Fruit fly (Drosophila melanogaster) whole organism, prepupa: ENCODE data around the gene wek.

ENCODE experiments used
- Blimp-1 ChIP-seq: fragments of 200-800 bp; sonication (Bioruptor generic); optimal IDR thresholded peaks from 3 replicates; lab custom pipeline; 2017; ENCODE audit warnings: missing biosample characterization, missing genetic modification characterization, mild to moderate bottlenecking, moderate library complexity, missing genetic modification reagents
- CG10631 ChIP-seq: fragments of 200-800 bp; sonication (Bioruptor generic); optimal IDR thresholded peaks from 2 replicates; lab custom pipeline; 2016; ENCODE audit warnings: missing biosample characterization, missing genetic modification characterization
- CG10669 ChIP-seq: fragments of 200-800 bp; sonication (Bioruptor generic); optimal IDR thresholded peaks from 3 replicates; lab custom pipeline; 2018; ENCODE audit warnings: missing biosample characterization, mild to moderate bottlenecking, missing genetic modification characterization, moderate library complexity
- CG11294 ChIP-seq: fragments of 200-800 bp; sonication (Bioruptor generic); IDR thresholded peaks from 2 replicates; pipeline ENCODE4 v1.3.6; 2022; ENCODE audit warnings: missing biosample characterization, missing genetic modification characterization
- CG11762 ChIP-seq: fragments of 200-800 bp; sonication (Bioruptor generic); optimal IDR thresholded peaks from 3 replicates; lab custom pipeline; 2016; ENCODE audit warnings: missing biosample characterization, missing genetic modification characterization; ENCODE audit not compliant: insufficient read depth
- CG15336 ChIP-seq: fragments of 200-800 bp; sonication (Bioruptor generic); IDR thresholded peaks from 2 replicates; pipeline ENCODE4 v1.3.6; 2022; ENCODE audit warnings: missing biosample characterization, missing genetic modification characterization
- CG1621 ChIP-seq: fragments of 200-800 bp; sonication (Bioruptor generic); optimal IDR thresholded peaks from 3 replicates; lab custom pipeline; 2018; ENCODE audit warnings: missing biosample characterization, mild to moderate bottlenecking, missing genetic modification characterization
- CG16779 ChIP-seq: fragments of 200-800 bp; sonication (Bioruptor generic); optimal IDR thresholded peaks from 3 replicates; lab custom pipeline; 2017; ENCODE audit warnings: missing biosample characterization, mild to moderate bottlenecking, missing genetic modification characterization
- CG3032 ChIP-seq: fragments of 200-800 bp; optimal IDR thresholded peaks from 2 replicates; lab custom pipeline; 2019; ENCODE audit warnings: missing biosample characterization, mild to moderate bottlenecking, missing genetic modification characterization, moderate library complexity
- CG31627 ChIP-seq: fragments of 200-800 bp; sonication (Bioruptor generic); optimal IDR thresholded peaks from 3 replicates; lab custom pipeline; 2016; ENCODE audit warnings: missing biosample characterization, missing genetic modification characterization
- CG32006 ChIP-seq: fragments of 200-800 bp; sonication (Bioruptor generic); optimal IDR thresholded peaks from 3 replicates; lab custom pipeline; 2017; ENCODE audit warnings: missing biosample characterization, mild to moderate bottlenecking, missing genetic modification characterization
- CG34406 ChIP-seq: fragments of 200-800 bp; sonication (Bioruptor generic); optimal IDR thresholded peaks from 3 replicates; lab custom pipeline; 2016; ENCODE audit warnings: missing biosample characterization, missing genetic modification characterization
- CG3919 ChIP-seq: fragments of 200-800 bp; sonication (Bioruptor generic); optimal IDR thresholded peaks from 3 replicates; lab custom pipeline; 2016; ENCODE audit warnings: missing biosample characterization, missing genetic modification characterization
- CG4318 ChIP-seq: fragments of 200-800 bp; sonication (Bioruptor generic); optimal IDR thresholded peaks from 3 replicates; lab custom pipeline; 2017; ENCODE audit warnings: missing biosample characterization, mild to moderate bottlenecking, missing genetic modification characterization
- CG6163 ChIP-seq: fragments of 200-800 bp; sonication (Bioruptor generic); IDR thresholded peaks from 3 replicates; pipeline ENCODE4 v1.3.6; 2022; ENCODE audit warnings: missing biosample characterization, missing genetic modification characterization
- CG6276 ChIP-seq: fragments of 200-800 bp; sonication (Bioruptor generic); optimal IDR thresholded peaks from 2 replicates; lab custom pipeline; 2017; ENCODE audit warnings: missing biosample characterization, mild to moderate bottlenecking, missing genetic modification characterization
- CG6792 ChIP-seq: fragments of 200-800 bp; sonication (Bioruptor generic); optimal IDR thresholded peaks from 3 replicates; lab custom pipeline; 2016; ENCODE audit warnings: missing biosample characterization, missing genetic modification characterization
- CG6808 ChIP-seq: fragments of 200-800 bp; sonication (Bioruptor generic); optimal IDR thresholded peaks from 3 replicates; lab custom pipeline; 2017; ENCODE audit warnings: missing biosample characterization, missing genetic modification characterization, mild to moderate bottlenecking, moderate library complexity, missing genetic modification reagents
- CG6854 ChIP-seq: fragments of 200-800 bp; sonication (Bioruptor generic); optimal IDR thresholded peaks from 2 replicates; lab custom pipeline; 2017; ENCODE audit warnings: missing biosample characterization, mild to moderate bottlenecking, missing genetic modification characterization
- CG8119 ChIP-seq: fragments of 200-800 bp; sonication (Bioruptor generic); IDR thresholded peaks from 3 replicates; pipeline ENCODE4 v1.3.6; 2022; ENCODE audit warnings: missing biosample characterization, missing genetic modification characterization
- CG8319 ChIP-seq: fragments of 200-800 bp; sonication (Bioruptor generic); optimal IDR thresholded peaks from 3 replicates; lab custom pipeline; 2016; ENCODE audit warnings: missing biosample characterization, missing genetic modification characterization
- CG8632 ChIP-seq: fragments of 200-800 bp; sonication (Bioruptor generic); optimal IDR thresholded peaks from 3 replicates; lab custom pipeline; 2016; ENCODE audit warnings: missing biosample characterization, missing genetic modification characterization
- CG9139 ChIP-seq: fragments of 200-800 bp; sonication (Bioruptor generic); optimal IDR thresholded peaks from 3 replicates; lab custom pipeline; 2017; ENCODE audit warnings: missing biosample characterization, mild to moderate bottlenecking, missing genetic modification characterization
- Eip75B ChIP-seq: fragments of 200-800 bp; sonication (Bioruptor generic); optimal IDR thresholded peaks from 3 replicates; lab custom pipeline; 2016; ENCODE audit warnings: missing biosample characterization, missing genetic modification characterization
- Eip78C ChIP-seq: fragments of 200-800 bp; sonication (Bioruptor generic); peaks from one replicate; lab custom pipeline; 2016; ENCODE audit warnings: missing biosample characterization, missing genetic modification characterization
- Ets21C ChIP-seq: fragments of 200-800 bp; sonication (Bioruptor generic); optimal IDR thresholded peaks from 3 replicates; lab custom pipeline; 2016; ENCODE audit warnings: missing biosample characterization, missing genetic modification characterization
- Gug ChIP-seq: fragments of 200-800 bp; sonication (Bioruptor generic); IDR thresholded peaks from 2 replicates; pipeline ENCODE4 v1.3.6; 2022; ENCODE audit warnings: missing biosample characterization, missing genetic modification characterization
- Hr38 ChIP-seq: sonication (Bioruptor generic); optimal IDR thresholded peaks from 2 replicates; lab custom pipeline; 2016; ENCODE audit warnings: missing biosample characterization, missing genetic modification characterization
- Hr39 ChIP-seq: fragments of 200-800 bp; sonication (Bioruptor generic); optimal IDR thresholded peaks from 2 replicates; lab custom pipeline; 2016; ENCODE audit warnings: missing biosample characterization, missing genetic modification characterization
- Hr4 ChIP-seq: fragments of 200-800 bp; sonication (Bioruptor generic); optimal IDR thresholded peaks from 3 replicates; lab custom pipeline; 2016; ENCODE audit warnings: missing biosample characterization, missing genetic modification characterization
- Lpt ChIP-seq: fragments of 200-800 bp; sonication (Bioruptor generic); optimal IDR thresholded peaks from 3 replicates; lab custom pipeline; 2016; ENCODE audit warnings: missing biosample characterization, missing genetic modification characterization
- OdsH ChIP-seq: fragments of 200-800 bp; sonication (Bioruptor generic); optimal IDR thresholded peaks from 3 replicates; lab custom pipeline; 2016; ENCODE audit warnings: missing biosample characterization, missing genetic modification characterization
- Sox102F ChIP-seq: fragments of 200-800 bp; sonication (Bioruptor generic); optimal IDR thresholded peaks from 2 replicates; lab custom pipeline; 2016; ENCODE audit warnings: missing biosample characterization, mild to moderate bottlenecking, missing genetic modification characterization
- Sox14 ChIP-seq: fragments of 200-800 bp; sonication (Bioruptor generic); optimal IDR thresholded peaks from 3 replicates; lab custom pipeline; 2016; ENCODE audit warnings: missing biosample characterization, missing genetic modification characterization
- Sox15 ChIP-seq: fragments of 200-800 bp; sonication (Bioruptor generic); optimal IDR thresholded peaks from 3 replicates; lab custom pipeline; 2016; ENCODE audit warnings: missing biosample characterization, missing genetic modification characterization
- achi ChIP-seq: fragments of 200-800 bp; sonication (Bioruptor generic); optimal IDR thresholded peaks from 3 replicates; lab custom pipeline; 2016; ENCODE audit warnings: missing biosample characterization, missing genetic modification characterization
- acj6 ChIP-seq: fragments of 200-800 bp; sonication (Bioruptor generic); optimal IDR thresholded peaks from 3 replicates; lab custom pipeline; 2016; ENCODE audit warnings: missing biosample characterization, missing genetic modification characterization
- cyc ChIP-seq: fragments of 200-800 bp; sonication (Bioruptor generic); optimal IDR thresholded peaks from 3 replicates; lab custom pipeline; 2016; ENCODE audit warnings: missing biosample characterization, missing genetic modification characterization
- dac ChIP-seq: fragments of 200-800 bp; sonication (Bioruptor generic); optimal IDR thresholded peaks from 2 replicates; lab custom pipeline; 2017; ENCODE audit warnings: missing biosample characterization, mild to moderate bottlenecking, missing genetic modification characterization
- dsx ChIP-seq: fragments of 200-800 bp; optimal IDR thresholded peaks from 3 replicates; lab custom pipeline; 2019; ENCODE audit warnings: missing biosample characterization, mild to moderate bottlenecking, missing genetic modification characterization, moderate library complexity; ENCODE audit not compliant: poor library complexity, severe bottlenecking
- eg ChIP-seq: fragments of 200-800 bp; sonication (Bioruptor generic); IDR thresholded peaks from 3 replicates; pipeline ENCODE4 v1.3.6; 2022; ENCODE audit warnings: missing biosample characterization, missing genetic modification characterization
- esn ChIP-seq: fragments of 200-800 bp; sonication (Bioruptor generic); optimal IDR thresholded peaks from 2 replicates; lab custom pipeline; 2016; ENCODE audit warnings: missing biosample characterization, mild to moderate bottlenecking, missing genetic modification characterization, moderate library complexity
- fd59A ChIP-seq: fragments of 200-800 bp; sonication (Bioruptor generic); optimal IDR thresholded peaks from 2 replicates; lab custom pipeline; 2017; ENCODE audit warnings: missing biosample characterization, mild to moderate bottlenecking, missing genetic modification characterization, missing genetic modification reagents
- fd85E ChIP-seq: fragments of 200-800 bp; sonication (Bioruptor generic); optimal IDR thresholded peaks from 3 replicates; lab custom pipeline; 2016; ENCODE audit warnings: missing biosample characterization, missing genetic modification characterization
- fkh ChIP-seq: fragments of 200-800 bp; sonication (Bioruptor generic); optimal IDR thresholded peaks from 3 replicates; lab custom pipeline; 2017; ENCODE audit warnings: missing biosample characterization, mild to moderate bottlenecking, missing genetic modification characterization, moderate library complexity
- lz ChIP-seq: fragments of 200-800 bp; sonication (Bioruptor generic); optimal IDR thresholded peaks from 3 replicates; lab custom pipeline; 2016; ENCODE audit warnings: missing biosample characterization, missing genetic modification characterization
- net ChIP-seq: fragments of 200-800 bp; sonication (Bioruptor generic); optimal IDR thresholded peaks from 3 replicates; lab custom pipeline; 2016; ENCODE audit warnings: missing biosample characterization, missing genetic modification characterization
- pdm3 ChIP-seq: fragments of 200-800 bp; sonication (Bioruptor generic); optimal IDR thresholded peaks from 3 replicates; lab custom pipeline; 2016; ENCODE audit warnings: missing biosample characterization, missing genetic modification characterization
- spab ChIP-seq: fragments of 200-800 bp; sonication (Bioruptor generic); optimal IDR thresholded peaks from 2 replicates; lab custom pipeline; 2017; ENCODE audit warnings: missing biosample characterization, mild to moderate bottlenecking, missing genetic modification characterization, missing genetic modification reagents
- ss ChIP-seq, 2 experiments: fragments of 200-800 bp; sonication (Bioruptor generic); optimal IDR thresholded peaks; 2 replicates in 1 of 2; 3 replicates in 1 of 2; lab custom pipeline; 2017 to 2018; ENCODE audit warnings: mild to moderate bottlenecking in 2 of 2, missing biosample characterization in 2 of 2, missing genetic modification characterization in 2 of 2, moderate library complexity in 1 of 2
- svp ChIP-seq: fragments of 200-800 bp; sonication (Bioruptor generic); peaks from one replicate; lab custom pipeline; 2016; ENCODE audit warnings: missing biosample characterization, missing genetic modification characterization
- topi ChIP-seq: fragments of 200-800 bp; sonication (Bioruptor generic); optimal IDR thresholded peaks from 3 replicates; lab custom pipeline; 2016; ENCODE audit warnings: missing biosample characterization, missing genetic modification characterization
- vri ChIP-seq: fragments of 200-800 bp; sonication (Bioruptor generic); optimal IDR thresholded peaks from 3 replicates; lab custom pipeline; 2016; ENCODE audit warnings: missing biosample characterization, mild to moderate bottlenecking, missing genetic modification characterization

wek gene

dm6 chr2L:15762466-15762865, 5.7 kb downstream of the wek start, which contains the start of gene Gli:
Gene Gli (minus strand): TSS chr2L:15762758.
- no peak for TF ChIP-seq CG6792 (GFP tag; lab: Kevin White, UChicago)
- peak; percentile 63 for TF ChIP-seq svp (GFP tag; lab: Kevin White, UChicago)
- peak; percentile 57 for TF ChIP-seq Lpt (GFP tag; lab: Kevin White, UChicago)
- TF ChIP-seq net = no peak
- TF ChIP-seq fd85E = no peak
- peak; percentile 52; the same call in 2 of the 3 replicates for TF ChIP-seq eg (GFP tag; lab: Robert Waterston, UW)
- no peak for TF ChIP-seq CG10669
- no peak for TF ChIP-seq ss (GFP tag; optimal IDR thresholded peaks at IDR 0.05; lab: Kevin White, UChicago)
- no peak for TF ChIP-seq Hr39 (GFP tag; lab: Kevin White, UChicago)
- TF ChIP-seq CG15336 (GFP tag; lab: Robert Waterston, UW) = peak; percentile 44; the same call in 1 of the 2 replicates
- TF ChIP-seq CG3032 (tag; lab: Kevin White, UChicago) = no peak
- TF ChIP-seq CG6854 (GFP tag; lab: Kevin White, UChicago) = peak; percentile 64
- TF ChIP-seq achi (GFP tag; lab: Kevin White, UChicago) = no peak
- no peak for TF ChIP-seq CG16779 (tag; lab: Kevin White, UChicago)
- no peak for TF ChIP-seq lz (GFP tag; lab: Kevin White, UChicago)
- TF ChIP-seq spab (GFP tag; lab: Kevin White, UChicago) = no peak
- no peak for TF ChIP-seq CG3919 (GFP tag; lab: Kevin White, UChicago)
- no peak for TF ChIP-seq Sox102F (GFP tag; lab: Kevin White, UChicago)
- TF ChIP-seq esn (GFP tag; lab: Kevin White, UChicago) = no peak
- TF ChIP-seq CG11762 (GFP tag; lab: Kevin White, UChicago) = no peak
- TF ChIP-seq CG11294 (GFP tag; lab: Robert Waterston, UW) = peak; percentile 13; the same call in 1 of the 2 replicates
- no peak for TF ChIP-seq acj6 (GFP tag; lab: Kevin White, UChicago)
- no peak for TF ChIP-seq Eip75B (GFP tag; lab: Kevin White, UChicago)
- TF ChIP-seq Ets21C (GFP tag; lab: Kevin White, UChicago) = no peak
- no peak for TF ChIP-seq CG34406 (GFP tag; lab: Kevin White, UChicago)
- TF ChIP-seq OdsH (GFP tag; lab: Kevin White, UChicago) = no peak
- TF ChIP-seq vri (GFP tag; lab: Kevin White, UChicago) = no peak
- TF ChIP-seq Sox15 (GFP tag; lab: Kevin White, UChicago) = no peak
- TF ChIP-seq CG8319 (GFP tag; lab: Kevin White, UChicago) = no peak
- TF ChIP-seq CG6276 (GFP tag; lab: Kevin White, UChicago) = no peak
- no peak for TF ChIP-seq topi
- no peak for TF ChIP-seq Hr38 (GFP tag; lab: Kevin White, UChicago)
- no peak for TF ChIP-seq Eip78C (GFP tag; lab: Kevin White, UChicago)
- TF ChIP-seq dac (GFP tag; lab: Kevin White, UChicago) = no peak
- no peak for TF ChIP-seq CG1621 (tag; lab: Kevin White, UChicago)
- no peak for TF ChIP-seq fkh (GFP tag; lab: Kevin White, UChicago)
- no peak for TF ChIP-seq CG10631 (GFP tag; lab: Kevin White, UChicago)
- TF ChIP-seq fd59A = no peak
- no peak for TF ChIP-seq CG31627 (GFP tag; lab: Kevin White, UChicago)
- TF ChIP-seq CG9139 (GFP tag; lab: Kevin White, UChicago) = no peak
- no peak for TF ChIP-seq Gug (GFP tag; lab: Robert Waterston, UW)
- TF ChIP-seq pdm3 (GFP tag; lab: Kevin White, UChicago) = no peak
- no peak for TF ChIP-seq cyc
- TF ChIP-seq CG8632 (GFP tag; lab: Kevin White, UChicago) = no peak
- TF ChIP-seq CG8119 (GFP tag; lab: Robert Waterston, UW) = no peak; the same call in 2 of the 3 replicates
- TF ChIP-seq Sox14 (GFP tag; lab: Kevin White, UChicago) = no peak
- no peak for TF ChIP-seq dsx (GFP tag; lab: Kevin White, UChicago)
- TF ChIP-seq CG4318 = no peak
- peak; percentile 70; the same call in 2 of the 3 replicates for TF ChIP-seq CG6163 (GFP tag; lab: Robert Waterston, UW)
- TF ChIP-seq Blimp-1 (GFP tag; lab: Kevin White, UChicago) = no peak
- no peak for TF ChIP-seq CG6808 (GFP tag; lab: Kevin White, UChicago)
- TF ChIP-seq Hr4 (GFP tag; lab: Kevin White, UChicago) = no peak
- TF ChIP-seq CG32006 (GFP tag; lab: Kevin White, UChicago) = no peak
